Worm (Caenorhabditis elegans) whole organism, L2 larva: Measurements from ENCODE around the gene math-18.

ENCODE experiments used
- aly-2 ChIP-seq: fragments of 150-350 bp; optimal IDR thresholded peaks from 2 replicates; lab custom pipeline; 2014; ENCODE audit warnings: missing biosample characterization, missing genetic modification characterization
- ama-1 ChIP-seq: fragments of 150-350 bp; optimal IDR thresholded peaks from 2 replicates; lab custom pipeline; 2018; ENCODE audit warnings: inconsistent platforms
- blmp-1 ChIP-seq: sonication (generic microtip); optimal IDR thresholded peaks from 2 replicates; lab custom pipeline; 2017; ENCODE audit warnings: missing genetic modification characterization, mild to moderate bottlenecking, missing compliant biosample characterization, antibody characterized with exemption, moderate library complexity; ENCODE audit not compliant: insufficient read depth
- mab-5 ChIP-seq: fragments of 150-350 bp; optimal IDR thresholded peaks from 2 replicates; lab custom pipeline; 2014; ENCODE audit warnings: missing biosample characterization, missing genetic modification characterization
- zag-1 ChIP-seq: fragments of 150-350 bp; optimal IDR thresholded peaks from 2 replicates; lab custom pipeline; 2014; ENCODE audit warnings: missing biosample characterization, missing genetic modification characterization

DNA sequence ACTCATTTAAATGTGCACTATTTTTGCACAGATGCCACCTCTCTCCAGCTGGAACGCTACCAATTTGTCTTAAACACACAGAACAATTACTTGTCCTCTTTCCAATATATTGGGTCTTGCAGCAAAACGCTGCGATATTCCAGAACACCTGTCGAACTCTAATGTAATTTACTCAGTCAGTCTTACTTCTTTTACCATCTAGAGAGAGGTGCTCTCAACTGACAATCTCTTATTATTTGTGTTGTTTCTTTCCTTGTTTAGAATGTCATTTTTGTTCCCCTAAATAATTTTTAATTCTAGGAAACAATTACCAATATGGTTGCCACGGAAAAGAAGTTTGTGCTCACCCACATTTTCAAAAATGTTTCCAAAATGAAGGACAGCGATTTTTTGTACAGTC is 23.0 kb upstream of the math-18 start, which contains the start of gene sdz-28:
- no peak for TF ChIP-seq ama-1 (lab: Kevin White, UChicago)
- TF ChIP-seq mab-5 (tag; lab: Kevin White, UChicago): no peak
- TF ChIP-seq zag-1 (tag; lab: Kevin White, UChicago): no peak
- no peak for TF ChIP-seq blmp-1 (tag; lab: Kevin White, UChicago)
- no peak for TF ChIP-seq aly-2
